Worm (Caenorhabditis elegans): Measurements from ENCODE around the gene Y38A10A.11.
A peak's percentile ranks its signal among the peaks of the same experiment; 100 is the strongest.

Y38A10A.11 gene

ce11 chrV:6110533-6110932, 7.2 kb upstream of the Y38A10A.11 start, which contains the start of gene F17A9.4:
F17A9.4 (minus strand) TSS chrV:6110629.
- TF ChIP-seq med-1 (GFP tag; optimal IDR thresholded peaks at IDR 0.05; ENCODE audit: insufficient read depth) (no peak), ztf-29 (GFP tag; IDR thresholded peaks at IDR 0.05) (no peak), ref-1 (GFP tag; conservative IDR thresholded peaks at IDR 0.05) (no peak), cog-1 (tag; optimal IDR thresholded peaks at IDR 0.05) (no peak), flt-1 (GFP tag; IDR thresholded peaks at IDR 0.05) (no peak), ztf-23 (GFP tag; IDR thresholded peaks at IDR 0.05) (no peak), klf-2 (GFP tag; conservative IDR thresholded peaks at IDR 0.05) (no peak), tab-1 (GFP tag; IDR thresholded peaks at IDR 0.05) (no peak)

ce11 chrV:6107474-6107873, 4.1 kb upstream of the Y38A10A.11 start, which contains the start of gene cwf-19L1:
cwf-19L1 (plus strand) TSS chrV:6107828.
- TF ChIP-seq ztf-23 (GFP tag; IDR thresholded peaks at IDR 0.05) (0 out of 2 replicates have a peak, but pooled peaks have one; percentile 51), ref-1 (GFP tag; conservative IDR thresholded peaks at IDR 0.05) (no peak), cog-1 (tag; optimal IDR thresholded peaks at IDR 0.05) (peak; percentile 65)

DNA sequence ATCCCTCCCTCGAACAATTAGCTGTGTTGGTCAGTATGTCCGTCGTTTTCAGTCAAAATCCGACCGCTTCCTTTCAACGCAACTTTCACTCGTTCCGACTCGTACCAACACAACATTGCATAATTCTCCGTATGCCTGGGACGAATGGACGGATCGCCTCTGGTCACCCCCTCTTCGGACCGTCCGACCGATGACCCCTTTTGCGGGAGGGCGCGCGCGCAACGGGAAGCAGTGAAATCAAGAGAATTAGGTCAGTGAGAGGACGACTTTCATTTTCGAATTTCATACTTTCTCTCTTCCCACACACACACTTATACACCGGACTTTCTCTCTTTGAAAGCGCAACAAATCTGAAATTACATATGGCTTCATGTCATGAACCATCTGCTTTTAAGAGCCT, 2.0 kb upstream of the Y38A10A.11 start, which contains the start of gene atf-8:
atf-8 (plus strand) TSS at position 234 of the 400 bp plus-strand sequence.
- TF ChIP-seq ref-1 (GFP tag; conservative IDR thresholded peaks at IDR 0.05) (no peak), tab-1 (GFP tag; IDR thresholded peaks at IDR 0.05) (no peak)

DNA sequence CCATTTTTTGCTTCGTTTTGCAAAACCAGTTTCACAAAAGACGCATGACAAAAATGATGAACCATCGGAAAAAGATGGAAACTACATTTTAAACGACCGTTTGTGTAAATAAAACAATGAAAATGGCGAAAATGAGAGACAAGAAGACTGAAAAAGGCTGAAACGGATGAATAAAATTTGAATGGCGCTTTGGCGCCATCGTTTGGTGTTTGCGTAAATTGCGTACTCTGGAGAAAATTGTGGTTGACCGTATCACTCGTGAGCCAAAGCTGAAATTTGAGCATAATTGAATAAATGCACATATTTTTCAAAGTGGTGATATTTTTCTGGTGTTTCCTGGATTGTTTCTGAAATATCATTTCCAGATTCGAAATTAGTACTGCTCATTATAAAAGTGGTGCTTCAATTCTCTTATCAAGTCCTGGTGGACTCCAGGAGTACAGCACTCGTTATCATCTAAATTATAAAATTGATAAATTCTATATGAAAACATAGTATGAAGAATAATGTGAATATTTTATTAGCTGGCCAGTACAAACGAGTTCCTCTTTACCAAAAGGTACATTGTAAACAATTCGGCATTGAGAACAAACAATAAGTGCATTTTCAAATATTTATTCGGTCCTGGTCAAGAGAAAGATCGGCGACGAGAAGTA, 2.0 kb downstream of the Y38A10A.11 start:
- no peak for TF ChIP-seq ztf-29 (GFP tag; IDR thresholded peaks at IDR 0.05)
- TF ChIP-seq flt-1 (GFP tag; IDR thresholded peaks at IDR 0.05): no peak
- no peak for TF ChIP-seq tab-1 (GFP tag; IDR thresholded peaks at IDR 0.05)
- TF ChIP-seq klf-2 (GFP tag; conservative IDR thresholded peaks at IDR 0.05): no peak
- TF ChIP-seq T22C8.4 (GFP tag; IDR thresholded peaks at IDR 0.05): no peak
- no peak for TF ChIP-seq med-1 (GFP tag; optimal IDR thresholded peaks at IDR 0.05; ENCODE audit: insufficient read depth)
- TF ChIP-seq ztf-23 (GFP tag; IDR thresholded peaks at IDR 0.05): no peak
- TF ChIP-seq cog-1 (tag; optimal IDR thresholded peaks at IDR 0.05): no peak
- no peak for TF ChIP-seq ref-1 (GFP tag; conservative IDR thresholded peaks at IDR 0.05)

ce11 chrV:6100492-6101004, 2.8 kb downstream of the Y38A10A.11 start, which contains the start of gene crt-1:
crt-1 (minus strand) TSS chrV:6100542.
- TF ChIP-seq T22C8.4 (GFP tag; IDR thresholded peaks at IDR 0.05) (no peak), flt-1 (GFP tag; IDR thresholded peaks at IDR 0.05) (peak; percentile 61), ztf-29 (GFP tag; IDR thresholded peaks at IDR 0.05) (no peak; the same call in 1 of the 2 replicates), cog-1 (tag; optimal IDR thresholded peaks at IDR 0.05) (peak; percentile 79)

DNA sequence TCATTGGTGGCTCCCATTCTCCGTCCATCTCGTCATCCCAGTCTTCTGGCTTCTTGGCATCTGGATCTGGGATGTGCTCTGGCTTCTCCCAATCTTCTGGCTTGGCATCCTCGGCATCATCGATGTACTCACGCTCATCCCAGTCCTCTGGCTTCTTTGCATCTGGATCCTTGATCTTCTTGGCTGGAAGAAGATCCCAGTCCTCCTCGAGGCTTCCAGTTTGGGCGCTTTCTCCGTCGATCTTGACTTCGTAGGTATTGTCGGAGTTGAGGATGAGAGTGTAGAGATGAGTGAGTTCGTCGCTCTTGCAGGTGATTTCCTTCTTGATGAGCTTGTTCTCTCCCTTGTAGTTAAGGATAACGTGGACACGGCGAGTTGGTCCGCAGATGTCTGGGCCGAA, 3.7 kb downstream of the Y38A10A.11 start:
- TF ChIP-seq tab-1 (GFP tag; IDR thresholded peaks at IDR 0.05) (0 out of 2 replicates have a peak, but pooled peaks have one; percentile 5), klf-2 (GFP tag; conservative IDR thresholded peaks at IDR 0.05) (no peak)

DNA sequence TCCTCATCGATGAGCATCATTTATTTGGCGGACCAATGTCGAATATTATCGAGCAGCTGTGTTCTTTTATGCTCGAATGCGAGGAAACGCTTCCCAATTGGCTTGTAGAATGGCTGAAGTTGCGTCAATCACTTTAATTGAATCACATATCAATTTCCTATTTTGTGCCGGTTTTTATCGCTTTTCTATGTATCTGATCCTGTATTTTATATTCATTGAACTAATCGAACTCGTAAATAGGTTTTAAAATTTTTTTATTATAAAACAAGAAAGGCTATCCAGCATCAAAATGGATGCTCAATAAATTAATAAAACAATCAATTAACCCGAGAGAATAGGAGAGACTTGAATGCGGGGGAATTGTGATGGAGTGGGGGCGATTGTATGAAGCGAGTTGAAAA, 4.6 kb downstream of the Y38A10A.11 start:
- TF ChIP-seq ztf-23 (GFP tag; IDR thresholded peaks at IDR 0.05) (no peak), klf-2 (GFP tag; conservative IDR thresholded peaks at IDR 0.05) (no peak), flt-1 (GFP tag; IDR thresholded peaks at IDR 0.05) (0 out of 2 replicates have a peak, but pooled peaks have one; percentile 27), tab-1 (GFP tag; IDR thresholded peaks at IDR 0.05) (no peak), med-1 (GFP tag; optimal IDR thresholded peaks at IDR 0.05; ENCODE audit: insufficient read depth) (peak; percentile 4)

DNA sequence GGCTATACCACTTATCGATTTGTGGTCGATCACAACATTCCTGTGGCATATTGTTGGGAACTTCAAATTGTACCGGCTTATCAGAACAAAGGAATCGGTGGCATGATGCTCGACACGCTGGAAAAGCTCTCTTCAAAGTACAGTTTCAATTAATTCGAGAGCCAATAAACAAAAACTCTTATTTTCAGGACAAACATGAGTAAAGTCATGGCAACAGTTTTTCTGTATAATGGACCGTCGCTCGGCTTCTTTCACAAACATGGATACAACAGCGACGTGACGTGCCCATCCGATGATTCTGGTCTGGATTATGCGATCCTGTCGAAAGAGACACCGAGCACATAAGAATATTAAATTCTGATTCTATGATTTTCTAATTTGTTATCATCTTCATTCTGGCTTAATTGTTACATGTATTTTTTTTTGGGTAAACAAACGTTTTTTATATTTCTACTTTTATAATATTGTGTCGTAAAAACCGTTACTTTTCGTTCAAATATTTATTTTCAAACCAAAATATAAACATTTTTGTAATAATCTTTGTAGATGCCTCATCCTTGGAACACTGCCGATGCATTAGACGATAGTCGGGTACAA, 6.7 kb downstream of the Y38A10A.11 start, which contains the start of gene smut-1:
smut-1 (plus strand) TSS at position 547 of the 597 bp plus-strand sequence.
- TF ChIP-seq ref-1 (GFP tag; conservative IDR thresholded peaks at IDR 0.05) (no peak), flt-1 (GFP tag; IDR thresholded peaks at IDR 0.05) (no peak), klf-2 (GFP tag; conservative IDR thresholded peaks at IDR 0.05) (no peak), tab-1 (GFP tag; IDR thresholded peaks at IDR 0.05) (no peak), ztf-23 (GFP tag; IDR thresholded peaks at IDR 0.05) (no peak), med-1 (GFP tag; optimal IDR thresholded peaks at IDR 0.05; ENCODE audit: insufficient read depth) (no peak), T22C8.4 (GFP tag; IDR thresholded peaks at IDR 0.05) (no peak), cog-1 (tag; optimal IDR thresholded peaks at IDR 0.05) (no peak), ztf-29 (GFP tag; IDR thresholded peaks at IDR 0.05) (no peak)

DNA sequence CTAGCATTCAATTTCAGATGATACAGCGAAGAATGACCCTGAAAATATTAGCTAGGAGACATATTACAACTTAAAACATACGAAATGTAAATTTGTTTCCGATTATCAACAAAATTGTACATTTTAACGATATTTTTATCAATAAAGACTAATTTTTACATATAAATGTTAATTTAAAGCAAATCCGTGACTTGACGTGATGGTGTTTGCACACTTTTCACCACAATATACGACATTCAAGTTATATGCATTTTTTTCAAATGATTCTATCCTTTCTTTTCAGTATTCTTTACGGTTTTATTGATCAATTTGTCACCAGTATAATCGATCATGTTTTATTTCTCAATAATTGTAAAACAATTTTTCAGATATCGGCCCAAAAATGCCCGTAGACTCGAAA, 7.5 kb downstream of the Y38A10A.11 start, which contains the start of gene Y38A10A.7:
Y38A10A.7 (plus strand) TSS at position 369 of the 400 bp plus-strand sequence.
- no peak for TF ChIP-seq ref-1 (GFP tag; conservative IDR thresholded peaks at IDR 0.05)

ce11 chrV:6088977-6089376, 14.4 kb downstream of the Y38A10A.11 start:
- TF ChIP-seq flt-1 (GFP tag; IDR thresholded peaks at IDR 0.05): peak; percentile 23; the same call in 1 of the 2 replicates

DNA sequence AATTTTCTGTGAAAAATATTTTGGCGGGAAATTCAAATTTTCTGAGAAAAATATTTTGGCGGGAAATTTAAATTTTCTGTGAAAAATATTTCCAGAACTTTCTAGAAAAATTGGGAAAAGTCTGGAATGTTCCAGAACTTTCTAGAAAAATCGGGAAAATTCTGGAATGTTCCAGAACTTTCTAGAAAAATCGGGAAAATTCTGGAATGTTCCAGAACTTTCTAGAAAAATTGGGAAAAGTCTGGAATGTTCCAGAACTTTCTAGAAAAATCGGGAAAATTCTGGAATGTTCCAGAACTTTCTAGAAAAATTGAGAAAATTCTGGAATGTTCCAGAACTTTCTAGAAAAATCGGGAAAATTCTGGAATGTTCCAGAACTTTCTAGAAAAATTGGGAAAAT, 31.1 kb downstream of the Y38A10A.11 start:
- TF ChIP-seq flt-1 (GFP tag; IDR thresholded peaks at IDR 0.05): 0 out of 2 replicates have a peak, but pooled peaks have one; percentile 9
